Fruit fly (Drosophila melanogaster) whole organism, embryonic: ENCODE data around the gene CG33770.
"Not testable (repeated sequence)": the region's sequence is repeated elsewhere in the genome, so short reads cannot be mapped to it uniquely, and the experiment has no call there.

Source experiments
- Atf6 ChIP-seq: fragments of 200-800 bp; sonication (Bioruptor generic); IDR thresholded peaks from 2 replicates; pipeline ENCODE4 v1.3.6; 2022; ENCODE audit warnings: missing biosample characterization, missing genetic modification characterization
- Blimp-1 ChIP-seq: fragments of 200-800 bp; sonication (Bioruptor generic); optimal IDR thresholded peaks from 3 replicates; lab custom pipeline; 2018; ENCODE audit warnings: missing biosample characterization, missing genetic modification characterization, mild to moderate bottlenecking, moderate library complexity, missing genetic modification reagents
- CG10147 ChIP-seq: fragments of 200-800 bp; sonication (Bioruptor generic); optimal IDR thresholded peaks from 2 replicates; lab custom pipeline; 2019; ENCODE audit warnings: missing biosample characterization, mild to moderate bottlenecking, missing genetic modification characterization, moderate library complexity
- CG1024 ChIP-seq: fragments of 200-800 bp; sonication (Bioruptor generic); IDR thresholded peaks from 2 replicates; pipeline ENCODE4 v1.3.6; 2022; ENCODE audit warnings: missing biosample characterization, missing genetic modification characterization
- CG10267 ChIP-seq: fragments of 200-800 bp; sonication (Bioruptor generic); optimal IDR thresholded peaks from 2 replicates; lab custom pipeline; 2018; ENCODE audit warnings: missing biosample characterization, mild to moderate bottlenecking, missing genetic modification characterization, moderate library complexity
- CG11456 ChIP-seq: fragments of 200-800 bp; sonication (Bioruptor generic); IDR thresholded peaks from 3 replicates; pipeline ENCODE4 v1.3.6; 2022; ENCODE audit warnings: missing biosample characterization, missing genetic modification characterization
- CG12236 ChIP-seq: fragments of 200-800 bp; sonication (Bioruptor generic); optimal IDR thresholded peaks from 2 replicates; lab custom pipeline; 2016; ENCODE audit warnings: missing biosample characterization, missing genetic modification characterization
- CG1233 ChIP-seq: fragments of 200-800 bp; sonication (Bioruptor generic); optimal IDR thresholded peaks from 4 replicates; lab custom pipeline; 2018; ENCODE audit warnings: missing biosample characterization, mild to moderate bottlenecking, missing genetic modification characterization
- CG13123 ChIP-seq: fragments of 200-800 bp; sonication (Bioruptor generic); optimal IDR thresholded peaks from 2 replicates; lab custom pipeline; 2016; ENCODE audit warnings: missing biosample characterization, missing genetic modification characterization
- CG15696 ChIP-seq: fragments of 200-800 bp; sonication (Bioruptor generic); optimal IDR thresholded peaks from 2 replicates; lab custom pipeline; 2019; ENCODE audit warnings: missing biosample characterization, mild to moderate bottlenecking, missing genetic modification characterization, moderate library complexity
- CG17568 ChIP-seq: fragments of 200-800 bp; sonication (Bioruptor generic); optimal IDR thresholded peaks from 2 replicates; lab custom pipeline; 2018; ENCODE audit warnings: missing biosample characterization, mild to moderate bottlenecking, missing genetic modification characterization, moderate library complexity
- CG1792 ChIP-seq: fragments of 200-800 bp; sonication (Bioruptor generic); optimal IDR thresholded peaks from 2 replicates; lab custom pipeline; 2016; ENCODE audit warnings: missing biosample characterization, missing genetic modification characterization
- CG18599 ChIP-seq: fragments of 200-800 bp; sonication (Bioruptor generic); optimal IDR thresholded peaks from 3 replicates; lab custom pipeline; 2017; ENCODE audit warnings: missing biosample characterization, missing genetic modification characterization, mild to moderate bottlenecking, moderate library complexity, missing genetic modification reagents
- CG32532 ChIP-seq: fragments of 200-800 bp; sonication (Bioruptor generic); IDR thresholded peaks from 2 replicates; pipeline ENCODE4 v1.3.6; 2022; ENCODE audit warnings: missing biosample characterization, missing genetic modification characterization
- CG5953 ChIP-seq: fragments of 200-800 bp; sonication (Bioruptor generic); IDR thresholded peaks from 2 replicates; pipeline ENCODE4 v1.3.6; 2022; ENCODE audit warnings: missing biosample characterization, missing genetic modification characterization
- CG7786 ChIP-seq: fragments of 200-800 bp; sonication (Bioruptor generic); optimal IDR thresholded peaks from 2 replicates; lab custom pipeline; 2016; ENCODE audit warnings: missing biosample characterization, missing genetic modification characterization
- Deaf1 ChIP-seq: fragments of 200-800 bp; optimal IDR thresholded peaks from 3 replicates; lab custom pipeline; 2019; ENCODE audit warnings: missing biosample characterization, mild to moderate bottlenecking, missing genetic modification characterization, moderate library complexity
- Ets97D ChIP-seq: fragments of 200-800 bp; sonication (Bioruptor generic); optimal IDR thresholded peaks from 3 replicates; lab custom pipeline; 2016; ENCODE audit warnings: missing biosample characterization, missing genetic modification characterization
- H2.0 ChIP-seq: fragments of 200-800 bp; sonication (Bioruptor generic); IDR thresholded peaks from 2 replicates; pipeline ENCODE4 v1.3.6; 2022; ENCODE audit warnings: missing biosample characterization, missing genetic modification characterization
- HHEX ChIP-seq: fragments of 200-800 bp; sonication (Bioruptor generic); optimal IDR thresholded peaks from 3 replicates; lab custom pipeline; 2017; ENCODE audit warnings: missing biosample characterization, mild to moderate bottlenecking, missing genetic modification characterization, missing genetic modification reagents
- Myb ChIP-seq: fragments of 200-800 bp; sonication (Bioruptor generic); optimal IDR thresholded peaks from 2 replicates; lab custom pipeline; 2016; ENCODE audit warnings: missing biosample characterization, missing genetic modification characterization
- Sry-β ChIP-seq: fragments of 200-800 bp; sonication (Bioruptor generic); optimal IDR thresholded peaks from 2 replicates; lab custom pipeline; 2018; ENCODE audit warnings: missing biosample characterization, mild to moderate bottlenecking, missing genetic modification characterization, moderate library complexity
- gcm2 ChIP-seq: fragments of 200-800 bp; sonication (Bioruptor generic); optimal IDR thresholded peaks from 2 replicates; lab custom pipeline; 2016; ENCODE audit warnings: missing biosample characterization, missing genetic modification characterization
- hkb ChIP-seq, 2 experiments: fragments of 200-800 bp in 1 of 2; fragments of >200 bp in 1 of 2; sonication (Bioruptor generic) in 1 of 2; IDR thresholded peaks in 1 of 2; optimal IDR thresholded peaks in 1 of 2; 2 replicates each; pipeline versions ENCODE4 v1.3.6 to Lab custom; 2017 to 2022; ENCODE audit warnings: missing biosample characterization in 1 of 2, missing genetic modification characterization in 1 of 2
- nerfin-2 ChIP-seq: fragments of 200-800 bp; sonication (Bioruptor generic); IDR thresholded peaks from 2 replicates; pipeline ENCODE4 v1.3.6; 2022; ENCODE audit warnings: missing biosample characterization, missing genetic modification characterization; ENCODE audit not compliant: partially characterized antibody
- nmo ChIP-seq: fragments of 200-800 bp; sonication (Bioruptor generic); optimal IDR thresholded peaks from 2 replicates; lab custom pipeline; 2018; ENCODE audit warnings: missing biosample characterization, mild to moderate bottlenecking, missing genetic modification characterization, moderate library complexity
- pan ChIP-seq, 4 experiments: fragments of >200 bp in 3 of 4; fragments of 200-800 bp in 1 of 4; sonication (Bioruptor generic) in 1 of 4; optimal IDR thresholded peaks in 3 of 4; IDR thresholded peaks in 1 of 4; 2 replicates each; pipeline versions ENCODE4 v1.3.6 to Lab custom; 2017 to 2022; ENCODE audit warnings: missing biosample characterization in 2 of 4, missing genetic modification characterization in 2 of 4, mixed read lengths in 1 of 4
- vfl ChIP-seq: fragments of 200-800 bp; sonication (Bioruptor generic); optimal IDR thresholded peaks from 2 replicates; lab custom pipeline; 2016; ENCODE audit warnings: missing biosample characterization, missing genetic modification characterization

Gene CG33770

dm6 chr3L:22686987-22687386 lies 38.5 kb downstream of the CG33770 start, which contains the start of the genes CG14455 and CG14456:
TSS of gene CG14455 (minus strand) at chr3L:22687087.
TSS of gene CG14456 (plus strand) at chr3L:22687222.
- TF ChIP-seq Ets97D (no peak), Deaf1 (no peak), CG7786 (GFP tag; lab: Kevin White, UChicago) (no peak), CG17568 (no peak), hkb (optimal IDR thresholded peaks at IDR 0.05; lab: Kevin White, UChicago) (no peak), hkb (GFP tag; IDR thresholded peaks at IDR 0.05; lab: Robert Waterston, UW) (no peak), CG10267 (tag; lab: Kevin White, UChicago) (no peak), CG12236 (GFP tag; lab: Kevin White, UChicago) (no peak), Atf6 (GFP tag; lab: Robert Waterston, UW) (no peak), CG13123 (GFP tag; lab: Kevin White, UChicago) (no peak), gcm2 (GFP tag; lab: Kevin White, UChicago) (no peak), CG1233 (GFP tag; lab: Kevin White, UChicago) (no peak), nmo (no peak)

dm6 chr3L:22692428-22692827 lies 44.0 kb downstream of the CG33770 start, which contains the start of gene CG14454:
TSS of gene CG14454 (minus strand) at chr3L:22692528.
- TF ChIP-seq vfl, Blimp-1, HHEX (GFP tag; lab: Kevin White, UChicago): not testable (repeated sequence)

- no peak for TF ChIP-seq CG15696 (tag; lab: Kevin White, UChicago)
- TF ChIP-seq, all 482 proteins: peak for 0
These were observed 45.2 kb downstream of the CG33770 start, which contains the start of the genes CG12546 and CG14453 for dm6 chr3L:22693712-22694111. TSS of gene CG12546 (minus strand) at chr3L:22693812. TSS of gene CG14453 (plus strand) at chr3L:22694083.

- TF ChIP-seq CG11456 (no peak), CG1024 (GFP tag; lab: Robert Waterston, UW) (no peak), CG10147 (GFP tag; lab: Kevin White, UChicago) (no peak), CG1792 (GFP tag; lab: Kevin White, UChicago) (no peak), pan (optimal IDR thresholded peaks at IDR 0.05; lab: Kevin White, UChicago) (no peak), pan (GFP tag; optimal IDR thresholded peaks at IDR 0.05 in 1 of 2, IDR thresholded peaks at IDR 0.05 in 1 of 2) (no peak), CG32532 (no peak), CG5953 (no peak), Myb (GFP tag; lab: Kevin White, UChicago) (no peak), Sry-β (GFP tag; lab: Kevin White, UChicago) (no peak)
- TF ChIP-seq, all 482 proteins: peak for 0
These were observed 47.2 kb downstream of the CG33770 start, which contains the start of gene CG14452 for dm6 chr3L:22695653-22696052. TSS of gene CG14452 (plus strand) at chr3L:22695953.

- not testable (repeated sequence) for TF ChIP-seq nerfin-2; H2.0 (GFP tag; lab: Robert Waterston, UW); CG18599
These were observed 48.5 kb downstream of the CG33770 start, which contains the start of gene CG32453 for dm6 chr3L:22696930-22697329. TSS of gene CG32453 (plus strand) at chr3L:22697230.
